Worm (Caenorhabditis elegans) whole organism, late embryonic: ENCODE data around the gene hpo-10.

ENCODE experiments used
- F13H6.1 ChIP-seq: sonication (generic microtip); optimal IDR thresholded peaks from 2 replicates; lab custom pipeline; 2016; ENCODE audit warnings: missing genetic modification characterization, missing compliant biosample characterization
- T23F11.4 ChIP-seq: fragments of 200-800 bp; sonication (Bioruptor generic); optimal IDR thresholded peaks from 2 replicates; lab custom pipeline; 2018; ENCODE audit warnings: mild to moderate bottlenecking, missing genetic modification characterization, missing compliant biosample characterization
- ahr-1 ChIP-seq: sonication (generic microtip); optimal IDR thresholded peaks from 2 replicates; lab custom pipeline; 2016; ENCODE audit warnings: missing genetic modification characterization, missing compliant biosample characterization
- ama-1 ChIP-seq: fragments of 150-350 bp; optimal IDR thresholded peaks from 2 replicates; lab custom pipeline; 2014
- ceh-14 ChIP-seq: sonication (generic microtip); optimal IDR thresholded peaks from 2 replicates; lab custom pipeline; 2016; ENCODE audit warnings: missing genotype, missing genetic modification characterization, missing compliant biosample characterization
- ceh-18 ChIP-seq: sonication (generic microtip); optimal IDR thresholded peaks from 2 replicates; lab custom pipeline; 2016; ENCODE audit warnings: missing genetic modification characterization, missing compliant biosample characterization
- ceh-24 ChIP-seq: sonication (generic microtip); optimal IDR thresholded peaks from 2 replicates; lab custom pipeline; 2016; ENCODE audit warnings: mild to moderate bottlenecking, missing genetic modification characterization, missing compliant biosample characterization
- ceh-31 ChIP-seq: sonication (generic microtip); optimal IDR thresholded peaks from 2 replicates; lab custom pipeline; 2016; ENCODE audit warnings: missing genetic modification characterization, missing compliant biosample characterization
- ceh-34 ChIP-seq: sonication (generic microtip); optimal IDR thresholded peaks from 2 replicates; lab custom pipeline; 2016; ENCODE audit warnings: mild to moderate bottlenecking, missing genetic modification characterization, missing compliant biosample characterization
- ceh-9 ChIP-seq: sonication (generic microtip); optimal IDR thresholded peaks from 2 replicates; lab custom pipeline; 2016; ENCODE audit warnings: mild to moderate bottlenecking, missing genetic modification characterization, inconsistent platforms, missing compliant biosample characterization
- dve-1 ChIP-seq: sonication (generic microtip); optimal IDR thresholded peaks from 2 replicates; lab custom pipeline; 2017; ENCODE audit warnings: antibody characterized with exemption, mild to moderate bottlenecking, missing genetic modification characterization, missing compliant biosample characterization
- elt-2 ChIP-seq: sonication (generic microtip); optimal IDR thresholded peaks from 2 replicates; lab custom pipeline; 2016; ENCODE audit warnings: missing genetic modification reagents, missing genetic modification characterization, missing compliant biosample characterization
- ets-4 ChIP-seq: sonication (generic microtip); optimal IDR thresholded peaks from 2 replicates; lab custom pipeline; 2016; ENCODE audit warnings: missing genetic modification characterization, missing compliant biosample characterization
- eyg-1 ChIP-seq: sonication (generic microtip); optimal IDR thresholded peaks from 2 replicates; lab custom pipeline; 2016; ENCODE audit warnings: missing genotype, missing genetic modification characterization, missing compliant biosample characterization
- fkh-6 ChIP-seq: sonication (generic microtip); optimal IDR thresholded peaks from 2 replicates; lab custom pipeline; 2016; ENCODE audit warnings: missing genetic modification characterization, missing compliant biosample characterization
- hlh-13 ChIP-seq: fragments of 200-800 bp; sonication (Bioruptor generic); optimal IDR thresholded peaks from 2 replicates; lab custom pipeline; 2018; ENCODE audit warnings: mild to moderate bottlenecking, missing genetic modification characterization, missing compliant biosample characterization
- hlh-30 ChIP-seq: sonication (generic microtip); optimal IDR thresholded peaks from 2 replicates; lab custom pipeline; 2017; ENCODE audit warnings: antibody characterized with exemption, missing genetic modification characterization, missing compliant biosample characterization; ENCODE audit not compliant: insufficient read depth
- lim-6 ChIP-seq: sonication (generic microtip); optimal IDR thresholded peaks from 2 replicates; lab custom pipeline; 2016; ENCODE audit warnings: missing genetic modification characterization, missing compliant biosample characterization
- madf-2 ChIP-seq: sonication (generic microtip); optimal IDR thresholded peaks from 2 replicates; lab custom pipeline; 2017; ENCODE audit warnings: missing genetic modification characterization, missing compliant biosample characterization
- nfya-1 ChIP-seq: sonication (generic microtip); optimal IDR thresholded peaks from 2 replicates; lab custom pipeline; 2017; ENCODE audit warnings: missing genetic modification characterization, mild to moderate bottlenecking, missing compliant biosample characterization, antibody characterized with exemption, moderate library complexity
- nhr-11 ChIP-seq: fragments of 150-350 bp; optimal IDR thresholded peaks from 2 replicates; lab custom pipeline; 2014; ENCODE audit warnings: missing biosample characterization, missing genetic modification characterization
- nhr-232 ChIP-seq: sonication (generic microtip); optimal IDR thresholded peaks from 2 replicates; lab custom pipeline; 2016; ENCODE audit warnings: missing genetic modification characterization, missing compliant biosample characterization
- npax-4 ChIP-seq: sonication (generic microtip); optimal IDR thresholded peaks from 2 replicates; lab custom pipeline; 2016; ENCODE audit warnings: missing genetic modification characterization, missing compliant biosample characterization
- pag-3 ChIP-seq: sonication (generic microtip); optimal IDR thresholded peaks from 2 replicates; lab custom pipeline; 2016; ENCODE audit warnings: missing compliant biosample characterization, missing genetic modification characterization, borderline replicate concordance
- pax-1 ChIP-seq: fragments of 150-350 bp; optimal IDR thresholded peaks from 2 replicates; lab custom pipeline; 2014; ENCODE audit warnings: missing biosample characterization, missing genetic modification characterization
- pha-2 ChIP-seq: sonication (generic microtip); optimal IDR thresholded peaks from 2 replicates; lab custom pipeline; 2017; ENCODE audit warnings: mild to moderate bottlenecking, missing genetic modification characterization, missing compliant biosample characterization
- pha-4 ChIP-seq: fragments of 150-350 bp; optimal IDR thresholded peaks from 2 replicates; lab custom pipeline; 2018; ENCODE audit warnings: missing biosample characterization, missing genetic modification reagents, missing genetic modification characterization
- pros-1 ChIP-seq: fragments of 150-350 bp; optimal IDR thresholded peaks from 2 replicates; lab custom pipeline; 2014; ENCODE audit warnings: missing biosample characterization, missing genetic modification reagents, missing genetic modification characterization
- rnt-1 ChIP-seq: sonication (generic microtip); optimal IDR thresholded peaks from 2 replicates; lab custom pipeline; 2016; ENCODE audit warnings: missing genetic modification characterization, missing compliant biosample characterization
- sdc-2 ChIP-seq: sonication (generic microtip); optimal IDR thresholded peaks from 2 replicates; lab custom pipeline; 2016; ENCODE audit warnings: missing genotype, missing genetic modification characterization, missing compliant biosample characterization
- tbx-2 ChIP-seq: sonication (generic microtip); optimal IDR thresholded peaks from 2 replicates; lab custom pipeline; 2016; ENCODE audit warnings: missing genetic modification characterization, missing compliant biosample characterization
- ttx-3 ChIP-seq: sonication (generic microtip); optimal IDR thresholded peaks from 2 replicates; lab custom pipeline; 2016; ENCODE audit warnings: missing genetic modification reagents, missing genetic modification characterization, missing compliant biosample characterization
- unc-3 ChIP-seq, 2 experiments: fragments of 200-800 bp in 1 of 2; sonication (Bioruptor generic) in 1 of 2; sonication (generic microtip) in 1 of 2; conservative IDR thresholded peaks in 1 of 2; optimal IDR thresholded peaks in 1 of 2; 2 replicates each; pipeline versions ENCODE4 v1.3.6 to Lab custom; 2016 to 2022; ENCODE audit warnings: missing compliant biosample characterization in 2 of 2, missing genetic modification characterization in 2 of 2, missing genetic modification reagents in 1 of 2
- unc-42 ChIP-seq: sonication (generic microtip); optimal IDR thresholded peaks from 2 replicates; lab custom pipeline; 2016; ENCODE audit warnings: missing genotype, missing genetic modification characterization, missing compliant biosample characterization
- unc-55 ChIP-seq: sonication (generic microtip); optimal IDR thresholded peaks from 2 replicates; lab custom pipeline; 2017; ENCODE audit warnings: missing biosample characterization, missing genetic modification reagents, missing genetic modification characterization
- unc-86 ChIP-seq: sonication (generic microtip); optimal IDR thresholded peaks from 2 replicates; lab custom pipeline; 2016; ENCODE audit warnings: missing genetic modification characterization, missing compliant biosample characterization
- zip-5 ChIP-seq: sonication (generic microtip); optimal IDR thresholded peaks from 2 replicates; lab custom pipeline; 2016; ENCODE audit warnings: missing genetic modification characterization, missing compliant biosample characterization
- ztf-16 ChIP-seq: sonication (generic microtip); optimal IDR thresholded peaks from 2 replicates; lab custom pipeline; 2017; ENCODE audit warnings: missing genetic modification characterization, missing compliant biosample characterization

The hpo-10 gene

ce11 chrIII:5853240-5853639 lies 26.0 kb upstream of the hpo-10 start, which contains the start of gene ddx-23 (continued):
- no peak for TF ChIP-seq dve-1 (tag; lab: Kevin White, UChicago)
- TF ChIP-seq npax-4 (tag; lab: Kevin White, UChicago), result no peak
- TF ChIP-seq madf-2, result no peak
- no peak for TF ChIP-seq ttx-3 (tag; lab: Kevin White, UChicago)
- TF ChIP-seq ahr-1 (tag; lab: Kevin White, UChicago), result no peak
- TF ChIP-seq F13H6.1, result no peak
- TF ChIP-seq ceh-14 (tag; lab: Kevin White, UChicago), result peak; percentile 9
- TF ChIP-seq hlh-13 (GFP tag; lab: Kevin White, UChicago), result no peak
- TF ChIP-seq rnt-1 (tag; lab: Kevin White, UChicago), result no peak
- no peak for TF ChIP-seq ztf-16
- TF ChIP-seq zip-5, result no peak
- no peak for TF ChIP-seq pha-4 (tag; lab: Kevin White, UChicago)
- peak; percentile 93 for TF ChIP-seq ets-4 (tag; lab: Kevin White, UChicago)
- TF ChIP-seq T23F11.4 (GFP tag; lab: Kevin White, UChicago), result no peak
- TF ChIP-seq tbx-2 (tag; lab: Kevin White, UChicago), result peak; percentile 14
- TF ChIP-seq lim-6, result no peak

ce11 chrIII:5855637-5856179 lies 23.6 kb upstream of the hpo-10 start, which contains the start of the genes cct-6 and alh-9:
Gene cct-6, minus strand, starts transcription at chrIII:5855687.
Gene alh-9, plus strand, starts transcription at chrIII:5856018.
- peak; percentile 56 for TF ChIP-seq unc-55 (GFP tag; lab: Kevin White, UChicago)
- peak; percentile 19 for TF ChIP-seq tbx-2 (tag; lab: Kevin White, UChicago)
- TF ChIP-seq dve-1 (tag; lab: Kevin White, UChicago), result peak; percentile 64
- TF ChIP-seq pros-1 (tag; lab: Kevin White, UChicago), result no peak
- peak; percentile 73 for TF ChIP-seq unc-42 (tag; lab: Kevin White, UChicago)
- peak; percentile 59 for TF ChIP-seq ceh-31
- peak; percentile 7 for TF ChIP-seq ceh-34 (tag; lab: Kevin White, UChicago)
- peak; percentile 39 for TF ChIP-seq ceh-18 (tag; lab: Kevin White, UChicago)
- TF ChIP-seq ets-4 (tag; lab: Kevin White, UChicago), result peak; percentile 60
- TF ChIP-seq eyg-1 (tag; lab: Kevin White, UChicago), result no peak
- peak; percentile 30 for TF ChIP-seq pha-2 (tag; lab: Kevin White, UChicago)
- TF ChIP-seq hlh-30 (tag; lab: Kevin White, UChicago), result no peak
- peak; percentile 26 for TF ChIP-seq unc-86 (tag; lab: Kevin White, UChicago)
- TF ChIP-seq pag-3 (tag; lab: Kevin White, UChicago), result no peak
- peak; percentile 76 for TF ChIP-seq nfya-1
- no peak for TF ChIP-seq unc-3 (GFP tag; conservative IDR thresholded peaks at IDR 0.05; lab: Robert Waterston, UW)
- TF ChIP-seq unc-3 (tag; optimal IDR thresholded peaks at IDR 0.05; lab: Kevin White, UChicago), result no peak
- peak; percentile 82 for TF ChIP-seq pax-1 (tag; lab: Kevin White, UChicago)

ce11 chrIII:5859008-5859407 lies 20.3 kb upstream of the hpo-10 start, which contains the start of gene dpf-4:
Gene dpf-4, plus strand, starts transcription at chrIII:5859308.
- no peak for TF ChIP-seq ceh-14 (tag; lab: Kevin White, UChicago)
- TF ChIP-seq hlh-13 (GFP tag; lab: Kevin White, UChicago), result no peak
- TF ChIP-seq fkh-6 (tag; lab: Kevin White, UChicago), result no peak
- no peak for TF ChIP-seq nhr-232 (tag; lab: Kevin White, UChicago)
- TF ChIP-seq ceh-9 (tag; lab: Kevin White, UChicago), result no peak
- TF ChIP-seq nhr-11, result no peak
- no peak for TF ChIP-seq rnt-1 (tag; lab: Kevin White, UChicago)
- TF ChIP-seq nfya-1, result no peak
- TF ChIP-seq ceh-24 (tag; lab: Kevin White, UChicago), result no peak
- TF ChIP-seq sdc-2, result no peak
- no peak for TF ChIP-seq madf-2
- TF ChIP-seq F13H6.1, result no peak

- TF ChIP-seq elt-2 (peak; percentile 95), lim-6 (no peak), pax-1 (tag; lab: Kevin White, UChicago) (no peak), ama-1 (no peak)
Measured at ce11 chrIII:5863774-5864173, 15.5 kb upstream of the hpo-10 start, which contains the start of gene dnpp-1. Gene dnpp-1, minus strand, starts transcription at chrIII:5863803.
